Worm (Caenorhabditis elegans) whole organism, young adult: ENCODE results near the gene Y19D2B.1.

Source experiments
- D2030.7 ChIP-seq: fragments of 200-800 bp; sonication (Bioruptor generic); IDR thresholded peaks from 2 replicates; pipeline ENCODE4 v1.3.6; 2022; ENCODE audit warnings: missing genetic modification reagents, missing genetic modification characterization, missing compliant biosample characterization
- F22D6.2 ChIP-seq: sonication (generic microtip); optimal IDR thresholded peaks from 2 replicates; lab custom pipeline; 2016; ENCODE audit warnings: mild to moderate bottlenecking, missing genetic modification characterization, missing compliant biosample characterization
- F39B2.1 ChIP-seq: fragments of 200-800 bp; sonication (Bioruptor generic); IDR thresholded peaks from 2 replicates; pipeline ENCODE4 v1.3.6; 2022; ENCODE audit warnings: missing genetic modification reagents, missing genetic modification characterization, missing compliant biosample characterization
- K11D2.4 ChIP-seq: fragments of 200-800 bp; sonication (Bioruptor generic); IDR thresholded peaks from 2 replicates; pipeline ENCODE4 v1.3.6; 2022; ENCODE audit warnings: missing genetic modification reagents, missing genetic modification characterization, missing compliant biosample characterization
- Y95B8A.8 ChIP-seq: fragments of 200-800 bp; sonication (Bioruptor generic); IDR thresholded peaks from 2 replicates; pipeline ENCODE4 v1.3.6; 2022; ENCODE audit warnings: missing genetic modification reagents, missing genetic modification characterization, missing compliant biosample characterization
- dpl-1 ChIP-seq: fragments of 150-350 bp; optimal IDR thresholded peaks from 2 replicates; lab custom pipeline; 2014; ENCODE audit warnings: missing biosample characterization, missing genetic modification reagents, missing genetic modification characterization
- egl-44 ChIP-seq: fragments of 200-800 bp; sonication (Bioruptor generic); IDR thresholded peaks from 2 replicates; pipeline ENCODE4 v1.3.6; 2022; ENCODE audit warnings: missing genetic modification reagents, missing genetic modification characterization, missing compliant biosample characterization
- egrh-3 ChIP-seq: fragments of 200-800 bp; sonication (Bioruptor generic); IDR thresholded peaks from 2 replicates; pipeline ENCODE4 v1.3.6; 2022; ENCODE audit warnings: missing genetic modification reagents, missing genetic modification characterization, missing compliant biosample characterization
- ekl-4 ChIP-seq: fragments of 200-800 bp; sonication (Bioruptor generic); IDR thresholded peaks from 2 replicates; pipeline ENCODE4 v1.3.6; 2022; ENCODE audit warnings: missing genetic modification reagents, missing genetic modification characterization, missing compliant biosample characterization
- mes-4 ChIP-seq: sonication (generic microtip); optimal IDR thresholded peaks from 2 replicates; lab custom pipeline; 2016; ENCODE audit warnings: missing genotype, missing genetic modification characterization, missing compliant biosample characterization
- snpc-3.4 ChIP-seq: sonication (generic microtip); optimal IDR thresholded peaks from 2 replicates; lab custom pipeline; 2017; ENCODE audit warnings: missing genetic modification characterization, mild to moderate bottlenecking, missing compliant biosample characterization, antibody characterized with exemption, moderate library complexity, missing genotype, missing genetic modification reagents
- snpc-4 ChIP-seq, 5 experiments: fragments of 150-350 bp in 1 of 5; sonication (generic microtip) in 4 of 5; optimal IDR thresholded peaks; 2 replicates each; lab custom pipeline; 2014 to 2018; ENCODE audit warnings: missing genetic modification characterization in 5 of 5, missing biosample characterization in 3 of 5, antibody characterized with exemption in 2 of 5, mild to moderate bottlenecking in 2 of 5, missing compliant biosample characterization in 2 of 5, missing genotype in 2 of 5, moderate library complexity in 2 of 5, missing genetic modification reagents in 1 of 5
- unc-62 ChIP-seq: fragments of 150-350 bp; optimal IDR thresholded peaks from 2 replicates; lab custom pipeline; 2014; ENCODE audit warnings: missing biosample characterization, missing genetic modification reagents, missing genetic modification characterization

- TF ChIP-seq unc-62 (GFP tag; lab: Kevin White, UChicago): no peak
- no peak for TF ChIP-seq K11D2.4 (GFP tag; lab: Robert Waterston, UW)
- no peak for TF ChIP-seq F39B2.1
- TF ChIP-seq D2030.7: no peak
- no peak for TF ChIP-seq ekl-4
- no peak for TF ChIP-seq snpc-3.4 (tag; lab: Kevin White, UChicago)
- TF ChIP-seq dpl-1 (GFP tag; lab: Kevin White, UChicago): no peak
- no peak for TF ChIP-seq F22D6.2 (tag; lab: Kevin White, UChicago)
- no peak for TF ChIP-seq egrh-3 (GFP tag; lab: Robert Waterston, UW)
- TF ChIP-seq Y95B8A.8 (GFP tag; lab: Robert Waterston, UW): no peak
- TF ChIP-seq snpc-4 (GFP tag; optimal IDR thresholded peaks at IDR 0.05; lab: Kevin White, UChicago): no peak
- TF ChIP-seq snpc-4 (tag; optimal IDR thresholded peaks at IDR 0.05; lab: Kevin White, UChicago): no peak
- TF ChIP-seq egl-44 (GFP tag; lab: Robert Waterston, UW): no peak
- TF ChIP-seq mes-4 (tag; lab: Kevin White, UChicago): no peak
Observed at ce11 chrII:10915732-10916131, 7.0 kb downstream of the Y19D2B.1 start, which contains the start of gene F44F4.9.
